Fruit fly (Drosophila melanogaster): ENCODE measurements around the gene Trmt112.

Gene Trmt112

dm6 chr3L:21171905-21172304, 44.7 kb downstream of the Trmt112 start, which contains the start of gene Ac78C:
Gene Ac78C, minus strand, starts transcription at chr3L:21171930.
- TF ChIP-seq toe (GFP tag; optimal IDR thresholded peaks at IDR 0.05) (peak; percentile 88), kay (GFP tag; ENCODE audit: borderline replicate concordance) (no peak), cic (GFP tag; optimal IDR thresholded peaks at IDR 0.05) (peak; percentile 77), CG14711 (tag; optimal IDR thresholded peaks at IDR 0.05) (peak; percentile 74), CG1620 (GFP tag; optimal IDR thresholded peaks at IDR 0.05) (peak; percentile 75), cnc (optimal IDR thresholded peaks at IDR 0.05) (no peak), ovo (GFP tag; optimal IDR thresholded peaks at IDR 0.05) (peak; percentile 67), tj (GFP tag; optimal IDR thresholded peaks at IDR 0.05) (peak; percentile 39), Hr96 (GFP tag; optimal IDR thresholded peaks at IDR 0.05) (peak; percentile 89), Crg-1 (GFP tag; optimal IDR thresholded peaks at IDR 0.05) (peak; percentile 70), CG11617 (GFP tag; optimal IDR thresholded peaks at IDR 0.05) (peak; percentile 53), CG33017 (tag; optimal IDR thresholded peaks at IDR 0.05) (peak; percentile 86), CG5204 (GFP tag; optimal IDR thresholded peaks at IDR 0.05) (peak; percentile 89), CG7045 (GFP tag; optimal IDR thresholded peaks at IDR 0.05) (peak; percentile 88), bab1 (GFP tag; optimal IDR thresholded peaks at IDR 0.05) (peak; percentile 75), Clk (GFP tag; optimal IDR thresholded peaks at IDR 0.05) (peak; percentile 69), pad (GFP tag; optimal IDR thresholded peaks at IDR 0.05) (peak; percentile 58), CG7101 (tag; optimal IDR thresholded peaks at IDR 0.05) (peak; percentile 83), Mnt (GFP tag; optimal IDR thresholded peaks at IDR 0.05) (peak; percentile 81), CG12768 (GFP tag; optimal IDR thresholded peaks at IDR 0.05) (peak; percentile 95)
